Worm (Caenorhabditis elegans) whole organism, L3 larva: Measurements from ENCODE around the gene sru-7.

Experiments
- R02D3.7 ChIP-seq: fragments of 150-350 bp; optimal IDR thresholded peaks from 2 replicates; lab custom pipeline; 2014; ENCODE audit warnings: missing biosample characterization, missing genetic modification characterization
- ZK546.5 ChIP-seq: sonication (generic microtip); optimal IDR thresholded peaks from 2 replicates; lab custom pipeline; 2017; ENCODE audit warnings: missing biosample characterization, missing genetic modification characterization
- aly-2 ChIP-seq: fragments of 150-350 bp; optimal IDR thresholded peaks from 2 replicates; lab custom pipeline; 2014; ENCODE audit warnings: missing biosample characterization, missing genetic modification characterization
- ama-1 ChIP-seq: fragments of 150-350 bp; optimal IDR thresholded peaks from 2 replicates; lab custom pipeline; 2018
- ceh-16 ChIP-seq: sonication (generic microtip); optimal IDR thresholded peaks from 2 replicates; lab custom pipeline; 2017; ENCODE audit warnings: missing biosample characterization, missing genetic modification characterization
- ceh-28 ChIP-seq: fragments of 150-350 bp; optimal IDR thresholded peaks from 2 replicates; lab custom pipeline; 2014; ENCODE audit warnings: missing biosample characterization, missing genetic modification reagents, missing genetic modification characterization
- ceh-82 ChIP-seq: fragments of 150-350 bp; optimal IDR thresholded peaks from 2 replicates; lab custom pipeline; 2014; ENCODE audit warnings: missing biosample characterization, missing genetic modification characterization
- ceh-9 ChIP-seq: sonication (generic microtip); optimal IDR thresholded peaks from 2 replicates; lab custom pipeline; 2018; ENCODE audit warnings: missing biosample characterization, missing genetic modification characterization
- daf-12 ChIP-seq: fragments of 150-350 bp; optimal IDR thresholded peaks from 2 replicates; lab custom pipeline; 2014; ENCODE audit warnings: missing biosample characterization, missing genetic modification reagents, missing genetic modification characterization
- egl-27 ChIP-seq: sonication (generic microtip); optimal IDR thresholded peaks from 4 replicates; lab custom pipeline; 2017; ENCODE audit warnings: missing biosample characterization, missing genetic modification reagents, missing genetic modification characterization
- egl-5 ChIP-seq: fragments of 150-350 bp; optimal IDR thresholded peaks from 2 replicates; lab custom pipeline; 2017; ENCODE audit warnings: missing biosample characterization, missing genetic modification reagents, missing genetic modification characterization, inconsistent platforms
- elt-1 ChIP-seq: fragments of 150-350 bp; optimal IDR thresholded peaks from 2 replicates; lab custom pipeline; 2014; ENCODE audit warnings: missing biosample characterization, missing genetic modification characterization
- elt-2 ChIP-seq: sonication (generic microtip); optimal IDR thresholded peaks from 2 replicates; lab custom pipeline; 2016; ENCODE audit warnings: missing genetic modification reagents, mild to moderate bottlenecking, missing genetic modification characterization, missing compliant biosample characterization
- elt-3 ChIP-seq, 3 experiments: fragments of 150-350 bp in 1 of 3; sonication (generic microtip) in 2 of 3; optimal IDR thresholded peaks; 2 replicates in 2 of 3; 4 replicates in 1 of 3; lab custom pipeline; 2014 to 2017; ENCODE audit warnings: missing biosample characterization in 3 of 3, missing genetic modification characterization in 3 of 3
- eor-1 ChIP-seq, 2 experiments: fragments of 150-350 bp; optimal IDR thresholded peaks; 2 replicates each; lab custom pipeline; 2014 to 2018; ENCODE audit warnings: missing biosample characterization in 2 of 2, missing genetic modification characterization in 2 of 2
- fkh-10 ChIP-seq: sonication (generic microtip); optimal IDR thresholded peaks from 2 replicates; lab custom pipeline; 2017; ENCODE audit warnings: missing biosample characterization, missing genetic modification reagents, missing genetic modification characterization
- fkh-2 ChIP-seq: fragments of 150-350 bp; optimal IDR thresholded peaks from 2 replicates; lab custom pipeline; 2014; ENCODE audit warnings: missing biosample characterization, missing genetic modification reagents, missing genetic modification characterization
- fos-1 ChIP-seq: fragments of 150-350 bp; optimal IDR thresholded peaks from 2 replicates; lab custom pipeline; 2014; ENCODE audit warnings: missing biosample characterization, missing genetic modification characterization
- hmg-11 ChIP-seq: sonication (generic microtip); optimal IDR thresholded peaks from 2 replicates; lab custom pipeline; 2016; ENCODE audit warnings: missing genetic modification characterization, missing compliant biosample characterization
- jun-1 ChIP-seq: fragments of 150-350 bp; optimal IDR thresholded peaks from 2 replicates; lab custom pipeline; 2014; ENCODE audit warnings: missing biosample characterization, missing genetic modification reagents, missing genetic modification characterization
- lin-15B ChIP-seq: fragments of 150-350 bp; optimal IDR thresholded peaks from 2 replicates; lab custom pipeline; 2014; ENCODE audit warnings: missing biosample characterization, missing genetic modification characterization
- lin-39 ChIP-seq: fragments of 150-350 bp; optimal IDR thresholded peaks from 2 replicates; lab custom pipeline; 2018; ENCODE audit warnings: missing biosample characterization, missing genetic modification reagents, missing genetic modification characterization
- lsy-12 ChIP-seq: sonication (generic microtip); optimal IDR thresholded peaks from 2 replicates; lab custom pipeline; 2016; ENCODE audit warnings: mild to moderate bottlenecking, missing genetic modification characterization, missing compliant biosample characterization
- mdl-1 ChIP-seq: fragments of 150-350 bp; optimal IDR thresholded peaks from 2 replicates; lab custom pipeline; 2014; ENCODE audit warnings: missing biosample characterization, missing genetic modification characterization
- mml-1 ChIP-seq: fragments of 150-350 bp; sonication (generic microtip); optimal IDR thresholded peaks from 3 replicates; lab custom pipeline; 2014; ENCODE audit warnings: missing biosample characterization, missing genetic modification characterization
- nfya-1 ChIP-seq: sonication (generic microtip); optimal IDR thresholded peaks from 2 replicates; lab custom pipeline; 2017; ENCODE audit warnings: missing genetic modification characterization, mild to moderate bottlenecking, missing compliant biosample characterization, antibody characterized with exemption, moderate library complexity; ENCODE audit not compliant: insufficient read depth
- nhr-11 ChIP-seq: fragments of 150-350 bp; optimal IDR thresholded peaks from 2 replicates; lab custom pipeline; 2014; ENCODE audit warnings: missing biosample characterization, missing genetic modification characterization
- nhr-12 ChIP-seq: fragments of 150-350 bp; optimal IDR thresholded peaks from 2 replicates; lab custom pipeline; 2014; ENCODE audit warnings: missing biosample characterization, missing genetic modification characterization
- nhr-23 ChIP-seq: fragments of 150-350 bp; optimal IDR thresholded peaks from 2 replicates; lab custom pipeline; 2014; ENCODE audit warnings: missing biosample characterization, missing genetic modification reagents, missing genetic modification characterization
- nhr-237 ChIP-seq: fragments of 150-350 bp; optimal IDR thresholded peaks from 2 replicates; lab custom pipeline; 2014; ENCODE audit warnings: missing biosample characterization, missing genetic modification characterization
- nhr-25 ChIP-seq: sonication (generic microtip); optimal IDR thresholded peaks from 2 replicates; lab custom pipeline; 2017; ENCODE audit warnings: missing biosample characterization, missing genetic modification characterization
- nhr-28 ChIP-seq: fragments of 150-350 bp; optimal IDR thresholded peaks from 2 replicates; lab custom pipeline; 2014; ENCODE audit warnings: missing biosample characterization, missing genetic modification characterization
- nhr-43 ChIP-seq: sonication (generic microtip); optimal IDR thresholded peaks from 2 replicates; lab custom pipeline; 2016; ENCODE audit warnings: mild to moderate bottlenecking, missing genetic modification characterization, missing compliant biosample characterization; ENCODE audit not compliant: poor library complexity, severe bottlenecking
- nhr-67 ChIP-seq: fragments of 150-350 bp; optimal IDR thresholded peaks from 2 replicates; lab custom pipeline; 2014; ENCODE audit warnings: missing biosample characterization, missing genetic modification characterization
- nhr-76 ChIP-seq: fragments of 150-350 bp; sonication (generic microtip); optimal IDR thresholded peaks from 5 replicates; lab custom pipeline; 2014; ENCODE audit warnings: missing biosample characterization, missing genetic modification characterization
- nhr-77 ChIP-seq: fragments of 150-350 bp; optimal IDR thresholded peaks from 2 replicates; lab custom pipeline; 2014; ENCODE audit warnings: missing biosample characterization, missing genetic modification characterization
- pha-4 ChIP-seq: fragments of 150-350 bp; optimal IDR thresholded peaks from 2 replicates; lab custom pipeline; 2014; ENCODE audit warnings: missing biosample characterization, missing genetic modification reagents, missing genetic modification characterization
- pqm-1 ChIP-seq: fragments of 150-350 bp; optimal IDR thresholded peaks from 2 replicates; lab custom pipeline; 2017; ENCODE audit warnings: missing biosample characterization, missing genetic modification characterization, inconsistent platforms
- sea-2 ChIP-seq: fragments of 150-350 bp; sonication (generic microtip); optimal IDR thresholded peaks from 4 replicates; lab custom pipeline; 2014; ENCODE audit warnings: missing biosample characterization, missing genetic modification reagents, missing genetic modification characterization
- skn-1 ChIP-seq: fragments of 150-350 bp; optimal IDR thresholded peaks from 2 replicates; lab custom pipeline; 2014; ENCODE audit warnings: missing biosample characterization, missing genetic modification characterization
- snpc-4 ChIP-seq: fragments of 150-350 bp; optimal IDR thresholded peaks from 2 replicates; lab custom pipeline; 2014; ENCODE audit warnings: missing biosample characterization, missing genetic modification characterization
- tbx-2 ChIP-seq: sonication (generic microtip); optimal IDR thresholded peaks from 2 replicates; lab custom pipeline; 2016; ENCODE audit warnings: mild to moderate bottlenecking, missing genetic modification characterization, missing compliant biosample characterization
- unc-39 ChIP-seq: sonication (generic microtip); optimal IDR thresholded peaks from 4 replicates; lab custom pipeline; 2017; ENCODE audit warnings: missing biosample characterization, missing genetic modification characterization
- unc-62 ChIP-seq: fragments of 150-350 bp; sonication (generic microtip); optimal IDR thresholded peaks from 4 replicates; lab custom pipeline; 2014; ENCODE audit warnings: missing biosample characterization, missing genetic modification reagents, missing genetic modification characterization
- zag-1 ChIP-seq: fragments of 150-350 bp; optimal IDR thresholded peaks from 2 replicates; lab custom pipeline; 2014; ENCODE audit warnings: missing biosample characterization, missing genetic modification characterization
- ztf-11 ChIP-seq: fragments of 150-350 bp; optimal IDR thresholded peaks from 2 replicates; lab custom pipeline; 2014; ENCODE audit warnings: missing biosample characterization, missing genetic modification characterization
- ztf-4 ChIP-seq: fragments of 150-350 bp; optimal IDR thresholded peaks from 2 replicates; lab custom pipeline; 2014; ENCODE audit warnings: missing biosample characterization, missing genetic modification characterization

sru-7 gene

DNA sequence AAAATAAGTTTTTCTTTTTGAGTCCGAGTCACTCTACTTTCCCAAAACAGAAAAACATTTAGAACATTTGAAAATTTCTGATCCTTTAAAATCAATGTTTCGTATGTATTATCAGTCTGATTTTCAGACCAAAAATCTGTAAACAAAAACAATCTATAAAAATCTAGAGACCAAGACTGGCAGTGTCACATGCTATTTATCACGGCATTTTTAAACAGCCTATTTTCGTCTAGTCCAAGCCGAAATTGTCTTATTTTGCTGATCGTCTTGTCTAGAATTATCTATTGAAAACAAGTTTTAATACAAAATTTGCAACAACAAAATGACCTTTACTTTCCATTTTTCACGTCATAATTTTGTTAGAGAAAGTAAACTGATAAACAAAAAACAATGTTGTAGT is 34.2 kb downstream of the sru-7 start:
- no peak for TF ChIP-seq ceh-82 (tag; lab: Kevin White, UChicago)
- TF ChIP-seq pha-4: peak; percentile 17

DNA sequence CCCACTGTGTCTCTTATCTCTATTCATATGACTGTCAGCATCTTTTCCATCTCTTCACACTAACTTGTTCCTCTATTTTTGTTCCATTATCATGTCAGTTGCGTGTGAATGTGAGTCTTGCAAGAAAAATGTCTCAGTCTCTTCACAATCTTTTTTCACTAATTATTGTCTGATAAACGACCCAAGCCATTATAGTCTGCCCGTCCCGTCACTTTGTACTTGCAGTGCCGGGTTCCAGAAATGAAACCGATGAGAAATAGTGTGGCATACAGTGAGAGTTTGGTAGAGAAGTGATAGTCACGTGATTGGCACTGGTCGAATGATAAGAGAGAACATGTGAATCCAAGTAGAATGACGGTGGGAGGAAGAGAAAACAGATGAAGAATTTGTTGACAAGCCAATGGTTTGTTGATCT is 35.3 kb downstream of the sru-7 start:
- TF ChIP-seq nhr-12 (tag; lab: Kevin White, UChicago): no peak
- TF ChIP-seq fkh-2 (tag; lab: Kevin White, UChicago): no peak
- peak; percentile 78 for TF ChIP-seq lsy-12 (tag; lab: Kevin White, UChicago)
- no peak for TF ChIP-seq sea-2
- peak; percentile 83 for TF ChIP-seq nhr-23 (tag; lab: Kevin White, UChicago)
- TF ChIP-seq unc-62: peak; percentile 79
- peak; percentile 74 for TF ChIP-seq ama-1 (lab: Kevin White, UChicago)
- TF ChIP-seq nhr-237 (tag; lab: Kevin White, UChicago): no peak
- no peak for TF ChIP-seq lin-39 (tag; lab: Kevin White, UChicago)
- peak; percentile 53 for TF ChIP-seq egl-5 (tag; lab: Kevin White, UChicago)
- TF ChIP-seq skn-1 (tag; lab: Kevin White, UChicago): no peak
- peak; percentile 95 for TF ChIP-seq jun-1
- TF ChIP-seq ztf-11 (tag; lab: Kevin White, UChicago): no peak
- peak; percentile 81 for TF ChIP-seq egl-27 (tag; lab: Kevin White, UChicago)
- TF ChIP-seq nhr-77: peak; percentile 57
- peak; percentile 87 for TF ChIP-seq nhr-25 (tag; lab: Kevin White, UChicago)
- TF ChIP-seq R02D3.7: peak; percentile 48
- peak; percentile 97 for TF ChIP-seq pqm-1 (tag; lab: Kevin White, UChicago)
- TF ChIP-seq tbx-2 (tag; lab: Kevin White, UChicago): peak; percentile 78
- no peak for TF ChIP-seq lin-15B (tag; lab: Kevin White, UChicago)
- no peak for TF ChIP-seq fkh-10 (GFP tag; lab: Kevin White, UChicago)
- peak; percentile 64 for TF ChIP-seq ceh-28
- TF ChIP-seq eor-1 (tag; optimal IDR thresholded peaks at IDR 0.05; lab: Kevin White, UChicago): no peak
- TF ChIP-seq aly-2 (tag; lab: Kevin White, UChicago): no peak
- TF ChIP-seq nfya-1: peak; percentile 70
- TF ChIP-seq nhr-76 (tag; lab: Kevin White, UChicago): peak; percentile 23
- no peak for TF ChIP-seq nhr-67 (tag; lab: Kevin White, UChicago)
- TF ChIP-seq nhr-11 (tag; lab: Kevin White, UChicago): peak; percentile 89
- TF ChIP-seq zag-1: no peak
- TF ChIP-seq ztf-4 (tag; lab: Kevin White, UChicago): peak; percentile 19
- TF ChIP-seq ZK546.5 (tag; lab: Kevin White, UChicago): no peak
- peak; percentile 86 for TF ChIP-seq mdl-1 (tag; lab: Kevin White, UChicago)
- no peak for TF ChIP-seq snpc-4 (tag; lab: Kevin White, UChicago)
- TF ChIP-seq mml-1: peak; percentile 48
- TF ChIP-seq elt-3 (tag; optimal IDR thresholded peaks at IDR 0.05; lab: Kevin White, UChicago): peak; percentile 25 to 95 (median 30)
- peak; percentile 8 for TF ChIP-seq daf-12 (tag; lab: Kevin White, UChicago)
- no peak for TF ChIP-seq ceh-16
- no peak for TF ChIP-seq unc-39 (tag; lab: Kevin White, UChicago)
- no peak for TF ChIP-seq hmg-11 (tag; lab: Kevin White, UChicago)
- TF ChIP-seq fos-1 (tag; lab: Kevin White, UChicago): peak; percentile 59
- TF ChIP-seq ceh-9 (tag; lab: Kevin White, UChicago): no peak
- TF ChIP-seq elt-1 (tag; lab: Kevin White, UChicago): no peak
- peak; percentile 33 for TF ChIP-seq nhr-28
- peak; percentile 92 for TF ChIP-seq nhr-43 (tag; lab: Kevin White, UChicago)
- TF ChIP-seq elt-2: peak; percentile 100
- peak; percentile 68 for TF ChIP-seq pha-4
- TF ChIP-seq ceh-82 (tag; lab: Kevin White, UChicago): no peak
